Worm (Caenorhabditis elegans): ENCODE data around the gene C34C12.1.

ce11 chrIII:3429761-3430160, 24.4 kb upstream of the C34C12.1 start:
- TF ChIP-seq lin-11 (tag; optimal IDR thresholded peaks at IDR 0.05) (no peak), gmeb-2 (tag; optimal IDR thresholded peaks at IDR 0.05) (no peak)

Measured in whole organism, late embryonic.